Worm (Caenorhabditis elegans): ENCODE measurements around the gene efhd-1.

efhd-1 gene

ce11 chrII:14206211-14206610 lies 27.6 kb downstream of the efhd-1 start:
- no peak for TF ChIP-seq grh-1 (GFP tag; IDR thresholded peaks at IDR 0.05)
- no peak for TF ChIP-seq irx-1 (tag; optimal IDR thresholded peaks at IDR 0.05)
- TF ChIP-seq hpl-2 (GFP tag; optimal IDR thresholded peaks at IDR 0.05) = no peak

DNA sequence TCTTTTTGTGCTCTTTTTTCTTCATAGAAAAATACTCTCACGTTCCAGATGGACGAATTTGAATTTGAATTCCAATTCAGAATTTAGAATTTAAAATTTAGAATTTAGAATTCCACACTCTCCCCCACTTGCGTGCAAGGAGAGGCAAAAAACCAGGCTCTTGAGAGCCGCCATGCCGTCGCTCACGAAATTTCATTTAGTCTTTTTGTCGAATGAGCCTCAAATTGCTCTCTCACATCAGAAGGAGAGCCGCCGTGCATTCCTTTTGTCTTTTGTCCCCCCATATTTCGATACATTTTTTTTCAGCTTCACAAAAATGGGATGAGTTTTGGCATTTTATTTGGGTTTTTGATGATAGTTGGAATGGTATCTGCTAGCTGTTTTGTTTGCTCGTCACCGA lies 32.5 kb downstream of the efhd-1 start, which contains the start of gene hot-7:
hot-7 (plus strand) TSS at position 301 of the 400 bp plus-strand sequence.
- no peak for TF ChIP-seq lsy-2 (tag; optimal IDR thresholded peaks at IDR 0.05)
- TF ChIP-seq lir-3 (tag; optimal IDR thresholded peaks at IDR 0.05; ENCODE audit: poor library complexity) = no peak
- TF ChIP-seq sup-37 (GFP tag; optimal IDR thresholded peaks at IDR 0.05) = no peak
- TF ChIP-seq tbx-2 (tag; optimal IDR thresholded peaks at IDR 0.05) = no peak

- TF ChIP-seq unc-86 (tag; optimal IDR thresholded peaks at IDR 0.05) (no peak), swsn-7 (tag; optimal IDR thresholded peaks at IDR 0.05) (no peak), ama-1 (optimal IDR thresholded peaks at IDR 0.05) (no peak), rnt-1 (tag; optimal IDR thresholded peaks at IDR 0.05) (no peak), hlh-17 (GFP tag; optimal IDR thresholded peaks at IDR 0.05; ENCODE audit: borderline replicate concordance) (no peak), Y116A8C.19 (tag; optimal IDR thresholded peaks at IDR 0.05; ENCODE audit: borderline replicate concordance) (no peak), fkh-4 (tag; optimal IDR thresholded peaks at IDR 0.05; ENCODE audit: borderline replicate concordance) (no peak), xbp-1 (tag; optimal IDR thresholded peaks at IDR 0.05) (no peak), isw-1 (GFP tag; IDR thresholded peaks at IDR 0.05) (no peak), ceh-63 (GFP tag; optimal IDR thresholded peaks at IDR 0.05) (no peak), dpl-1 (GFP tag; optimal IDR thresholded peaks at IDR 0.05) (no peak), mef-2 (tag; optimal IDR thresholded peaks at IDR 0.05) (no peak), ceh-8 (GFP tag; optimal IDR thresholded peaks at IDR 0.05) (no peak), ces-1 (GFP tag; optimal IDR thresholded peaks at IDR 0.05) (no peak), elt-2 (tag; optimal IDR thresholded peaks at IDR 0.05) (no peak), nhr-20 (tag; optimal IDR thresholded peaks at IDR 0.05) (no peak), nhr-11 (tag; optimal IDR thresholded peaks at IDR 0.05) (no peak)
Observed at ce11 chrII:14214109-14214508, 35.5 kb downstream of the efhd-1 start, which contains the start of gene Y48B6A.10. Gene Y48B6A.10 (plus strand): TSS chrII:14214409.

- TF ChIP-seq lin-39 (tag; optimal IDR thresholded peaks at IDR 0.05) = no peak
Observed at ce11 chrII:14218142-14218541, 39.5 kb downstream of the efhd-1 start.

DNA sequence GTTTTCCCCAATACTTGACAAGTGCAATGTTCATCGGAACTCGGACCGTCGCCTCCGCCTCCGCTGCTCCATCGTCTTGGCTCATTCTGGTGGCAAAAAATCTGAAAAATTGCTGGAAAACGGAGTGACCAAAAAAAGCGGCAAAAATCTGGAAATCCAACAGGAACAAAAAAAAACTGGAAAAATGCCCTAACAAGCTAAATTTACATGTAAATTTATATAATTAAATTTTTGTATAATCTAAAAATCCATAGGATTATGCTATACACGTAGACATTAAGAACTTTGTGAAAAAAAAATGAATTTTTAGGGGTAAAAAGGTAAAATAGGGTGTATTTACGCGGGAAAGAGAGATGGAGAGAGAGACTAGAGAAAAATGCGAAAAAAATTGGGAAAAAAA lies 47.6 kb downstream of the efhd-1 start, which contains the start of gene Y48B6A.13:
Y48B6A.13 (minus strand) TSS at position 101 of the 400 bp plus-strand sequence.
- TF ChIP-seq fos-1 (tag; optimal IDR thresholded peaks at IDR 0.05) (no peak), sup-37 (GFP tag; optimal IDR thresholded peaks at IDR 0.05) (no peak), lin-13 (GFP tag; optimal IDR thresholded peaks at IDR 0.05) (no peak), fkh-4 (tag; optimal IDR thresholded peaks at IDR 0.05; ENCODE audit: borderline replicate concordance) (no peak), mab-9 (GFP tag; IDR thresholded peaks at IDR 0.05) (no peak), unc-62 (GFP tag; optimal IDR thresholded peaks at IDR 0.05) (no peak)

ce11 chrII:14230075-14230474 lies 51.5 kb downstream of the efhd-1 start:
- TF ChIP-seq nhr-84 (tag; optimal IDR thresholded peaks at IDR 0.05) (no peak), ceh-90 (tag; optimal IDR thresholded peaks at IDR 0.05) (no peak), F16B12.6 (tag; optimal IDR thresholded peaks at IDR 0.05) (no peak), unc-86 (tag; optimal IDR thresholded peaks at IDR 0.05) (no peak), jun-1 (tag; optimal IDR thresholded peaks at IDR 0.05) (no peak), fos-1 (tag; optimal IDR thresholded peaks at IDR 0.05) (no peak), mef-2 (tag; optimal IDR thresholded peaks at IDR 0.05) (no peak), ceh-63 (GFP tag; optimal IDR thresholded peaks at IDR 0.05) (no peak), egl-13 (tag; optimal IDR thresholded peaks at IDR 0.05) (no peak), dsc-1 (tag; optimal IDR thresholded peaks at IDR 0.05) (no peak), nhr-237 (tag; optimal IDR thresholded peaks at IDR 0.05) (no peak), elt-3 (tag; optimal IDR thresholded peaks at IDR 0.05) (no peak), unc-62 (GFP tag; optimal IDR thresholded peaks at IDR 0.05) (no peak), snpc-4 (tag; optimal IDR thresholded peaks at IDR 0.05) (no peak), zag-1 (tag; optimal IDR thresholded peaks at IDR 0.05) (no peak), mep-1 (tag; optimal IDR thresholded peaks at IDR 0.05) (no peak), aly-2 (tag; optimal IDR thresholded peaks at IDR 0.05) (no peak)
